Fruit fly (Drosophila melanogaster) Kc167 (cell line): Measurements from ENCODE around the gene Coq7.

Experiments used
- Sin3A ChIP-seq: fragments of >200 bp; optimal IDR thresholded peaks from 2 replicates; lab custom pipeline; 2018; ENCODE audit warnings: missing external identifiers
- h ChIP-seq: fragments of >200 bp; optimal IDR thresholded peaks from 3 replicates; lab custom pipeline; 2018; ENCODE audit warnings: missing external identifiers
- insv ChIP-seq: fragments of >200 bp; optimal IDR thresholded peaks from 3 replicates; lab custom pipeline; 2018; ENCODE audit warnings: missing external identifiers
- psq ChIP-seq: fragments of >200 bp; optimal IDR thresholded peaks from 2 replicates; lab custom pipeline; 2017; ENCODE audit warnings: missing external identifiers
- ttk ChIP-seq: sonication (Bioruptor generic); optimal IDR thresholded peaks from 2 replicates; lab custom pipeline; 2017; ENCODE audit warnings: missing external identifiers

dm6 chrX:6820703-6821102 is 49.7 kb downstream of the Coq7 start, which contains the start of the genes Nf-YC and xit:
- no peak for TF ChIP-seq insv (lab: Kevin White, UChicago)
- TF ChIP-seq ttk (lab: Kevin White, UChicago): no peak
- no peak for TF ChIP-seq psq (lab: Kevin White, UChicago)
- TF ChIP-seq h (lab: Kevin White, UChicago): no peak
- TF ChIP-seq Sin3A (lab: Kevin White, UChicago): no peak
